Worm (Caenorhabditis elegans) whole organism, L3 larva: ENCODE data around the gene pals-19.

Source experiments
- jun-1 ChIP-seq: fragments of 150-350 bp; optimal IDR thresholded peaks from 2 replicates; lab custom pipeline; 2014; ENCODE audit warnings: missing biosample characterization, missing genetic modification reagents, missing genetic modification characterization
- nhr-11 ChIP-seq: fragments of 150-350 bp; optimal IDR thresholded peaks from 2 replicates; lab custom pipeline; 2014; ENCODE audit warnings: missing biosample characterization, missing genetic modification characterization
- nhr-28 ChIP-seq: fragments of 150-350 bp; optimal IDR thresholded peaks from 2 replicates; lab custom pipeline; 2014; ENCODE audit warnings: missing biosample characterization, missing genetic modification characterization
- snpc-4 ChIP-seq: fragments of 150-350 bp; optimal IDR thresholded peaks from 2 replicates; lab custom pipeline; 2014; ENCODE audit warnings: missing biosample characterization, missing genetic modification characterization

DNA sequence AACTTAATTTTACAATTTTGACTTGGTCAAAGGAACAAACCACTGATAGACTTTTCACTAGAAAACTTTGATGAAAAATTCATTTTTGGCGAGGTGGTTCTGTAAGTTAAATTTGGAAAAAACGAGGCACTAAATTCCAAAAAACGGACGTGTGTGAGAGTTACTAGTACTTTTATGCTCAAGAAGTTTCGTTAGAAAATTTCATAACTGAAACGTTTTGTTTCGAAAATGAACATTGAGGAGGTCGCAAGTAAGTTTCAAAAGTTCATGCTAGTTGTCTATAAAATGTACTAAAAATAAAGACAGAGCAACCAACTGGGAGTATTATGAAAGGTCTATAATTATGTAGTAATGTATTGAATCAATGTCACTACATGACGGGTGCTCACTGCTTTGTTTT, 10.0 kb upstream of the pals-19 start, which contains the start of gene pals-17:
- TF ChIP-seq nhr-11 (tag; lab: Kevin White, UChicago), result no peak
- no peak for TF ChIP-seq nhr-28
- no peak for TF ChIP-seq jun-1 (tag; lab: Kevin White, UChicago)
- no peak for TF ChIP-seq snpc-4 (tag; lab: Kevin White, UChicago)
